Fruit fly (Drosophila melanogaster) whole organism, embryonic: ENCODE data around the gene Jhbp3.

Experiments used
- Bdp1 ChIP-seq: fragments of 200-800 bp; sonication (Bioruptor generic); optimal IDR thresholded peaks from 3 replicates; lab custom pipeline; 2016; ENCODE audit warnings: missing biosample characterization, missing genetic modification characterization
- BtbVII ChIP-seq: fragments of 200-800 bp; sonication (Bioruptor generic); optimal IDR thresholded peaks from 3 replicates; lab custom pipeline; 2017; ENCODE audit warnings: missing biosample characterization, mild to moderate bottlenecking, missing genetic modification characterization
- CG10267 ChIP-seq: fragments of 200-800 bp; sonication (Bioruptor generic); optimal IDR thresholded peaks from 2 replicates; lab custom pipeline; 2018; ENCODE audit warnings: missing biosample characterization, mild to moderate bottlenecking, missing genetic modification characterization, moderate library complexity
- CG11456 ChIP-seq: fragments of 200-800 bp; sonication (Bioruptor generic); IDR thresholded peaks from 3 replicates; pipeline ENCODE4 v1.3.6; 2022; ENCODE audit warnings: missing biosample characterization, missing genetic modification characterization
- CG11723 ChIP-seq: fragments of 200-800 bp; sonication (Bioruptor generic); optimal IDR thresholded peaks from 2 replicates; lab custom pipeline; 2017; ENCODE audit warnings: missing biosample characterization, mild to moderate bottlenecking, missing genetic modification characterization
- CG12236 ChIP-seq: fragments of 200-800 bp; sonication (Bioruptor generic); optimal IDR thresholded peaks from 2 replicates; lab custom pipeline; 2016; ENCODE audit warnings: missing biosample characterization, missing genetic modification characterization
- CG12942 ChIP-seq: fragments of 200-800 bp; sonication (Bioruptor generic); optimal IDR thresholded peaks from 3 replicates; lab custom pipeline; 2016; ENCODE audit warnings: missing biosample characterization, missing genetic modification characterization
- CG16813 ChIP-seq: fragments of 200-800 bp; sonication (Bioruptor generic); IDR thresholded peaks from 3 replicates; pipeline ENCODE4 v1.3.6; 2022; ENCODE audit warnings: missing biosample characterization, missing genetic modification characterization; ENCODE audit not compliant: partially characterized antibody
- CG16863 ChIP-seq: fragments of 200-800 bp; sonication (Bioruptor generic); optimal IDR thresholded peaks from 3 replicates; lab custom pipeline; 2016; ENCODE audit warnings: missing biosample characterization, missing genetic modification characterization
- CG17385 ChIP-seq: fragments of 200-800 bp; sonication (Bioruptor generic); optimal IDR thresholded peaks from 3 replicates; lab custom pipeline; 2018; ENCODE audit warnings: missing biosample characterization, mild to moderate bottlenecking, missing genetic modification characterization
- CG4404 ChIP-seq: fragments of 200-800 bp; sonication (Bioruptor generic); IDR thresholded peaks from 2 replicates; pipeline ENCODE4 v1.3.6; 2022; ENCODE audit warnings: missing biosample characterization, missing genetic modification characterization
- CG4424 ChIP-seq: fragments of 200-800 bp; sonication (Bioruptor generic); optimal IDR thresholded peaks from 3 replicates; lab custom pipeline; 2016; ENCODE audit warnings: missing biosample characterization, missing genetic modification characterization
- CG4617 ChIP-seq: fragments of 200-800 bp; sonication (Bioruptor generic); optimal IDR thresholded peaks from 3 replicates; lab custom pipeline; 2016; ENCODE audit warnings: missing biosample characterization, missing genetic modification characterization, borderline replicate concordance
- CG5245 ChIP-seq: fragments of 200-800 bp; sonication (Bioruptor generic); optimal IDR thresholded peaks from 3 replicates; lab custom pipeline; 2016; ENCODE audit warnings: missing biosample characterization, missing genetic modification characterization
- CG6689 ChIP-seq: fragments of 200-800 bp; sonication (Bioruptor generic); IDR thresholded peaks from 2 replicates; pipeline ENCODE4 v1.3.6; 2022; ENCODE audit warnings: missing biosample characterization, missing genetic modification characterization
- CG6854 ChIP-seq: fragments of 200-800 bp; sonication (Bioruptor generic); optimal IDR thresholded peaks from 3 replicates; lab custom pipeline; 2017; ENCODE audit warnings: missing biosample characterization, mild to moderate bottlenecking, missing genetic modification characterization
- CG7786 ChIP-seq: fragments of 200-800 bp; sonication (Bioruptor generic); optimal IDR thresholded peaks from 2 replicates; lab custom pipeline; 2016; ENCODE audit warnings: missing biosample characterization, missing genetic modification characterization
- CG7987 ChIP-seq: fragments of 200-800 bp; sonication (Bioruptor generic); optimal IDR thresholded peaks from 2 replicates; lab custom pipeline; 2018; ENCODE audit warnings: missing biosample characterization, mild to moderate bottlenecking, missing genetic modification characterization, moderate library complexity
- CG8478 ChIP-seq: fragments of >200 bp; optimal IDR thresholded peaks from 2 replicates; lab custom pipeline; 2018
- CG8944 ChIP-seq: fragments of 200-800 bp; sonication (Bioruptor generic); optimal IDR thresholded peaks from 3 replicates; lab custom pipeline; 2016; ENCODE audit warnings: missing biosample characterization, missing genetic modification characterization
- CG9437 ChIP-seq: fragments of 200-800 bp; sonication (Bioruptor generic); optimal IDR thresholded peaks from 2 replicates; lab custom pipeline; 2018; ENCODE audit warnings: missing biosample characterization, mild to moderate bottlenecking, missing genetic modification characterization
- CTCF ChIP-seq: fragments of 200-800 bp; sonication (Bioruptor generic); optimal IDR thresholded peaks from 2 replicates; lab custom pipeline; 2017; ENCODE audit warnings: missing biosample characterization, mild to moderate bottlenecking, missing genetic modification characterization, moderate library complexity
- Doc2 ChIP-seq: fragments of 200-800 bp; sonication (Bioruptor generic); IDR thresholded peaks from 2 replicates; pipeline ENCODE4 v1.3.6; 2022; ENCODE audit warnings: missing biosample characterization, missing genetic modification characterization
- Fer2 ChIP-seq: fragments of 200-800 bp; sonication (Bioruptor generic); optimal IDR thresholded peaks from 2 replicates; lab custom pipeline; 2018; ENCODE audit warnings: missing biosample characterization, mild to moderate bottlenecking, missing genetic modification characterization, moderate library complexity
- Hey ChIP-seq: fragments of 200-800 bp; sonication (Bioruptor generic); optimal IDR thresholded peaks from 3 replicates; lab custom pipeline; 2018; ENCODE audit warnings: missing biosample characterization, mild to moderate bottlenecking, missing genetic modification characterization
- Hmr ChIP-seq: fragments of 200-800 bp; sonication (Bioruptor generic); optimal IDR thresholded peaks from 3 replicates; lab custom pipeline; 2017; ENCODE audit warnings: mild to moderate bottlenecking, missing biosample characterization, missing genetic modification reagents, missing genetic modification characterization
- Max ChIP-seq: fragments of 200-800 bp; sonication (Bioruptor generic); optimal IDR thresholded peaks from 2 replicates; lab custom pipeline; 2016; ENCODE audit warnings: missing biosample characterization, mild to moderate bottlenecking, missing genetic modification characterization
- PHDP ChIP-seq: fragments of 200-800 bp; sonication (Bioruptor generic); optimal IDR thresholded peaks from 3 replicates; lab custom pipeline; 2018; ENCODE audit warnings: missing biosample characterization, mild to moderate bottlenecking, missing genetic modification characterization, moderate library complexity
- Pdp1 ChIP-seq, 2 experiments: fragments of 200-800 bp; sonication (Bioruptor generic); optimal IDR thresholded peaks; 3 replicates each; lab custom pipeline; 2016; ENCODE audit warnings: missing biosample characterization in 2 of 2, missing genetic modification characterization in 2 of 2, mild to moderate bottlenecking in 1 of 2, moderate library complexity in 1 of 2
- Ssrp ChIP-seq: fragments of 200-800 bp; sonication (Bioruptor generic); optimal IDR thresholded peaks from 2 replicates; lab custom pipeline; 2018; ENCODE audit warnings: missing biosample characterization, mild to moderate bottlenecking, missing genetic modification characterization, moderate library complexity
- bab2 ChIP-seq: fragments of 200-800 bp; sonication (Bioruptor generic); optimal IDR thresholded peaks from 2 replicates; lab custom pipeline; 2016; ENCODE audit warnings: missing biosample characterization, missing genetic modification characterization
- bcd ChIP-seq: fragments of 200-800 bp; sonication (Bioruptor generic); optimal IDR thresholded peaks from 2 replicates; lab custom pipeline; 2017; ENCODE audit warnings: missing biosample characterization, mild to moderate bottlenecking, missing genetic modification characterization
- caup ChIP-seq: fragments of 200-800 bp; sonication (Bioruptor generic); optimal IDR thresholded peaks from 3 replicates; lab custom pipeline; 2017; ENCODE audit warnings: missing biosample characterization, mild to moderate bottlenecking, missing genetic modification characterization, moderate library complexity; ENCODE audit not compliant: severe bottlenecking
- dmrt11E ChIP-seq: fragments of 200-800 bp; sonication (Bioruptor generic); optimal IDR thresholded peaks from 3 replicates; lab custom pipeline; 2018; ENCODE audit warnings: missing biosample characterization, mild to moderate bottlenecking, missing genetic modification characterization, moderate library complexity
- ewg ChIP-seq: fragments of 200-800 bp; sonication (Bioruptor generic); optimal IDR thresholded peaks from 3 replicates; lab custom pipeline; 2017; ENCODE audit warnings: mild to moderate bottlenecking, missing biosample characterization, missing genetic modification reagents, missing genetic modification characterization
- eyg ChIP-seq: fragments of 200-800 bp; sonication (Bioruptor generic); optimal IDR thresholded peaks from 3 replicates; lab custom pipeline; 2016; ENCODE audit warnings: missing biosample characterization, missing genetic modification characterization
- ham ChIP-seq: fragments of 200-800 bp; sonication (Bioruptor generic); IDR thresholded peaks from 2 replicates; pipeline ENCODE4 v1.3.6; 2022; ENCODE audit warnings: missing biosample characterization, missing genetic modification characterization
- jing ChIP-seq: fragments of 200-800 bp; sonication (Bioruptor generic); optimal IDR thresholded peaks from 2 replicates; lab custom pipeline; 2018; ENCODE audit warnings: missing biosample characterization, mild to moderate bottlenecking, missing genetic modification characterization
- knrl ChIP-seq: fragments of 200-800 bp; sonication (Bioruptor generic); IDR thresholded peaks from 3 replicates; pipeline ENCODE4 v1.3.6; 2022; ENCODE audit warnings: missing biosample characterization, missing genetic modification characterization; ENCODE audit not compliant: partially characterized antibody
- maf-S ChIP-seq: fragments of 200-800 bp; sonication (Bioruptor generic); optimal IDR thresholded peaks from 2 replicates; lab custom pipeline; 2016; ENCODE audit warnings: missing biosample characterization, missing genetic modification characterization
- p53 ChIP-seq: fragments of 200-800 bp; sonication (Bioruptor generic); optimal IDR thresholded peaks from 2 replicates; lab custom pipeline; 2016; ENCODE audit warnings: missing biosample characterization, missing genetic modification characterization
- pb ChIP-seq: fragments of 200-800 bp; sonication (Bioruptor generic); optimal IDR thresholded peaks from 3 replicates; lab custom pipeline; 2016; ENCODE audit warnings: missing biosample characterization, missing genetic modification characterization
- phol ChIP-seq: fragments of 200-800 bp; sonication (Bioruptor generic); optimal IDR thresholded peaks from 3 replicates; lab custom pipeline; 2018; ENCODE audit warnings: missing biosample characterization, mild to moderate bottlenecking, missing genetic modification characterization, moderate library complexity
- repo ChIP-seq: fragments of 200-800 bp; sonication (Bioruptor generic); optimal IDR thresholded peaks from 2 replicates; lab custom pipeline; 2016; ENCODE audit warnings: missing biosample characterization, missing genetic modification characterization
- schlank ChIP-seq: fragments of 200-800 bp; sonication (Bioruptor generic); optimal IDR thresholded peaks from 2 replicates; lab custom pipeline; 2018; ENCODE audit warnings: missing biosample characterization, mild to moderate bottlenecking, missing genetic modification characterization
- slou ChIP-seq: fragments of 200-800 bp; sonication (Bioruptor generic); optimal IDR thresholded peaks from 3 replicates; lab custom pipeline; 2016; ENCODE audit warnings: missing biosample characterization, missing genetic modification characterization
- tin ChIP-seq: fragments of 200-800 bp; sonication (Bioruptor generic); optimal IDR thresholded peaks from 3 replicates; lab custom pipeline; 2016; ENCODE audit warnings: missing biosample characterization, missing genetic modification characterization
- tio ChIP-seq: fragments of 200-800 bp; sonication (Bioruptor generic); optimal IDR thresholded peaks from 2 replicates; lab custom pipeline; 2017; ENCODE audit warnings: missing biosample characterization, missing genetic modification characterization, inconsistent platforms
- trem ChIP-seq: fragments of 200-800 bp; optimal IDR thresholded peaks from 3 replicates; lab custom pipeline; 2019; ENCODE audit warnings: missing biosample characterization, mild to moderate bottlenecking, missing genetic modification characterization, moderate library complexity
- ttk ChIP-seq: fragments of 200-800 bp; sonication (Bioruptor generic); IDR thresholded peaks from 2 replicates; pipeline ENCODE4 v2.1.2; 2022; ENCODE audit warnings: missing biosample characterization, missing genetic modification characterization
- tx ChIP-seq: fragments of 200-800 bp; sonication (Bioruptor generic); optimal IDR thresholded peaks from 2 replicates; lab custom pipeline; 2016; ENCODE audit warnings: missing biosample characterization, missing genetic modification characterization
- zfh2 ChIP-seq: fragments of 200-800 bp; sonication (Bioruptor generic); optimal IDR thresholded peaks from 2 replicates; lab custom pipeline; 2016; ENCODE audit warnings: missing biosample characterization, missing genetic modification characterization

The Jhbp3 gene

DNA sequence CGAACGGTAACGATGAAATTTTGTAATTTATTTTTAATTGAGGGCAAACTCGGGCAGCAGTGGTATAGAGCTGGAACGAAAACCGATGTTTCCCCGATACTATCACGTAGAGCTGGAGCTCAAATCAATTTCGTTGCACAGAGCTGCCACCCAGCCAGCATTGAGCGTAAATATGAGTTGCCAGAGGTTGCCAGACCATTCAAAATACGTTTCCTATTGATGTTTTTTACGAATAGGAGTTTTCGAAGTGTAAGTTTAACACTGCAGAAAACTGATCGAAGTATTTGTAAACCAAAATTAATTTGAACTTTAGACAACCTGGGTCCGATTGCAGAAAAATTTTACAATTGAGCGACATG lies 2.5 kb downstream of the Jhbp3 start, which contains the start of gene Ubc6 (continued):
- TF ChIP-seq CG4617 (GFP tag; lab: Kevin White, UChicago) = peak; percentile 99
- peak; percentile 79 for TF ChIP-seq CG9437 (GFP tag; lab: Kevin White, UChicago)
- TF ChIP-seq Hey = peak; percentile 11
- TF ChIP-seq Max (GFP tag; lab: Kevin White, UChicago) = peak; percentile 67
- TF ChIP-seq ttk (GFP tag; lab: Robert Waterston, UW) = no peak
- TF ChIP-seq Bdp1 = peak; percentile 65
- TF ChIP-seq eyg = peak; percentile 34
- TF ChIP-seq Doc2 (GFP tag; lab: Robert Waterston, UW) = no peak
- TF ChIP-seq Fer2 = peak; percentile 4
- no peak for TF ChIP-seq CG6689
- peak; percentile 74 for TF ChIP-seq CTCF (GFP tag; lab: Kevin White, UChicago)
- peak; percentile 38 for TF ChIP-seq dmrt11E (tag; lab: Kevin White, UChicago)
- peak; percentile 22 for TF ChIP-seq BtbVII
- peak; percentile 49 for TF ChIP-seq CG12236 (GFP tag; lab: Kevin White, UChicago)
- TF ChIP-seq ewg (GFP tag; lab: Kevin White, UChicago) = peak; percentile 67
- TF ChIP-seq PHDP (tag; lab: Kevin White, UChicago) = peak; percentile 13
- peak; percentile 0 for TF ChIP-seq schlank (tag; lab: Kevin White, UChicago)
- peak; percentile 40 for TF ChIP-seq slou (GFP tag; lab: Kevin White, UChicago)
- peak; percentile 50 for TF ChIP-seq tio
- no peak for TF ChIP-seq CG4404
- TF ChIP-seq repo (GFP tag; lab: Kevin White, UChicago) = peak; percentile 57
- TF ChIP-seq maf-S (GFP tag; lab: Kevin White, UChicago) = peak; percentile 59
- peak; percentile 75 for TF ChIP-seq CG10267
- TF ChIP-seq CG5245 = peak; percentile 25
- TF ChIP-seq CG17385 = no peak
- TF ChIP-seq Pdp1 (GFP tag; optimal IDR thresholded peaks at IDR 0.05; lab: Kevin White, UChicago) = peak; percentile 78 to 79
- peak; percentile 72 for TF ChIP-seq caup (GFP tag; lab: Kevin White, UChicago)
- no peak for TF ChIP-seq jing (GFP tag; lab: Kevin White, UChicago)
- peak; percentile 72 for TF ChIP-seq CG8944
- TF ChIP-seq CG11456 (GFP tag; lab: Robert Waterston, UW) = no peak
- TF ChIP-seq pb = peak; percentile 65
- TF ChIP-seq Ssrp (tag; lab: Kevin White, UChicago) = peak; percentile 8
- peak; percentile 84 for TF ChIP-seq p53
- TF ChIP-seq bcd = peak; percentile 51
- peak; percentile 88 for TF ChIP-seq Hmr (GFP tag; lab: Kevin White, UChicago)
- TF ChIP-seq CG7987 = peak; percentile 49
- TF ChIP-seq CG4424 (GFP tag; lab: Kevin White, UChicago) = peak; percentile 62
- peak; percentile 91 for TF ChIP-seq trem
- TF ChIP-seq phol (tag; lab: Kevin White, UChicago) = peak; percentile 73
- peak; percentile 47 for TF ChIP-seq CG12942
- peak; percentile 71 for TF ChIP-seq tx
- TF ChIP-seq CG8478 (lab: Kevin White, UChicago) = no peak
- TF ChIP-seq zfh2 = peak; percentile 86
- no peak for TF ChIP-seq CG6854 (GFP tag; lab: Kevin White, UChicago)
- TF ChIP-seq ham (GFP tag; lab: Robert Waterston, UW) = no peak
- TF ChIP-seq knrl (GFP tag; lab: Robert Waterston, UW) = no peak
- TF ChIP-seq bab2 (GFP tag; lab: Kevin White, UChicago) = peak; percentile 79
- no peak for TF ChIP-seq CG16813
- peak; percentile 76 for TF ChIP-seq tin
- peak; percentile 9 for TF ChIP-seq CG11723
- peak; percentile 80 for TF ChIP-seq CG7786
- peak; percentile 71 for TF ChIP-seq CG16863 (GFP tag; lab: Kevin White, UChicago)
